Worm (Caenorhabditis elegans): ENCODE data around the gene dnj-26.

dnj-26 gene

ce11 chrIV:12278507-12278906 lies 26.0 kb upstream of the dnj-26 start, which contains the start of the genes tag-335 and vkmt-1:
TSS of gene tag-335 (minus strand) at chrIV:12278594.
TSS of gene vkmt-1 (plus strand) at chrIV:12278725.
- TF ChIP-seq fkh-4 (tag; optimal IDR thresholded peaks at IDR 0.05; ENCODE audit: borderline replicate concordance): no peak
- TF ChIP-seq ets-5 (GFP tag; IDR thresholded peaks at IDR 0.05): no peak
- no peak for TF ChIP-seq aha-1 (tag; optimal IDR thresholded peaks at IDR 0.05)
- TF ChIP-seq snpc-4 (tag; optimal IDR thresholded peaks at IDR 0.05): no peak
- TF ChIP-seq mep-1 (tag; optimal IDR thresholded peaks at IDR 0.05): no peak
- no peak for TF ChIP-seq lin-14 (GFP tag; optimal IDR thresholded peaks at IDR 0.05)
- no peak for TF ChIP-seq nhr-12 (tag; optimal IDR thresholded peaks at IDR 0.05)
- TF ChIP-seq nhr-77 (tag; optimal IDR thresholded peaks at IDR 0.05): no peak
- TF ChIP-seq snu-23 (GFP tag; optimal IDR thresholded peaks at IDR 0.05): peak; percentile 34
- no peak for TF ChIP-seq ztf-4 (tag; optimal IDR thresholded peaks at IDR 0.05)
- TF ChIP-seq mab-9 (GFP tag; IDR thresholded peaks at IDR 0.05): no peak
- TF ChIP-seq zag-1 (tag; optimal IDR thresholded peaks at IDR 0.05): no peak
- no peak for TF ChIP-seq pqm-1 (tag; optimal IDR thresholded peaks at IDR 0.05)
- no peak for TF ChIP-seq vab-15 (tag; optimal IDR thresholded peaks at IDR 0.05)
- no peak for TF ChIP-seq lin-15B (tag; optimal IDR thresholded peaks at IDR 0.05)
- TF ChIP-seq nhr-84 (tag; optimal IDR thresholded peaks at IDR 0.05): no peak
- TF ChIP-seq dpl-1 (GFP tag; optimal IDR thresholded peaks at IDR 0.05): peak in 2 of 3 experiments; percentile 1 to 36
- TF ChIP-seq fos-1 (tag; optimal IDR thresholded peaks at IDR 0.05): no peak
- no peak for TF ChIP-seq ceh-88 (GFP tag; IDR thresholded peaks at IDR 0.05)
- no peak for TF ChIP-seq aly-2 (tag; optimal IDR thresholded peaks at IDR 0.05)
- no peak for TF ChIP-seq unc-130 (tag; optimal IDR thresholded peaks at IDR 0.05)
- peak; percentile 32 for TF ChIP-seq F16B12.6 (tag; optimal IDR thresholded peaks at IDR 0.05)
- no peak for TF ChIP-seq C16A3.4 (tag; optimal IDR thresholded peaks at IDR 0.05)
- no peak for TF ChIP-seq jun-1 (tag; optimal IDR thresholded peaks at IDR 0.05)
- no peak for TF ChIP-seq nhr-90 (tag; optimal IDR thresholded peaks at IDR 0.05; ENCODE audit: poor library complexity)
- no peak for TF ChIP-seq ceh-82 (tag; optimal IDR thresholded peaks at IDR 0.05)
- TF ChIP-seq ceh-63 (GFP tag; optimal IDR thresholded peaks at IDR 0.05): no peak
- TF ChIP-seq rnt-1 (tag; optimal IDR thresholded peaks at IDR 0.05): peak; percentile 70
- TF ChIP-seq dsc-1 (tag; optimal IDR thresholded peaks at IDR 0.05): no peak
- no peak for TF ChIP-seq ama-1 (optimal IDR thresholded peaks at IDR 0.05)
- no peak for TF ChIP-seq nhr-19 (GFP tag; conservative IDR thresholded peaks at IDR 0.05)
- no peak for TF ChIP-seq unc-86 (tag; optimal IDR thresholded peaks at IDR 0.05)
- no peak for TF ChIP-seq ceh-8 (GFP tag; optimal IDR thresholded peaks at IDR 0.05)
- TF ChIP-seq unc-30 (tag; optimal IDR thresholded peaks at IDR 0.05): no peak
- TF ChIP-seq sox-4 (tag; optimal IDR thresholded peaks at IDR 0.05): no peak
- no peak for TF ChIP-seq lin-13 (GFP tag; optimal IDR thresholded peaks at IDR 0.05)
- peak; percentile 7 for TF ChIP-seq lir-3 (tag; optimal IDR thresholded peaks at IDR 0.05; ENCODE audit: poor library complexity)
- TF ChIP-seq nhr-11 (tag; optimal IDR thresholded peaks at IDR 0.05): no peak
- no peak for TF ChIP-seq C04F5.9 (tag; optimal IDR thresholded peaks at IDR 0.05)
- TF ChIP-seq mdl-1 (tag; optimal IDR thresholded peaks at IDR 0.05): no peak
- TF ChIP-seq C34B4.2 (tag; optimal IDR thresholded peaks at IDR 0.05): no peak
- no peak for TF ChIP-seq fkh-8 (tag; optimal IDR thresholded peaks at IDR 0.05)
- no peak for TF ChIP-seq egl-27 (tag; optimal IDR thresholded peaks at IDR 0.05)
- no peak for TF ChIP-seq alr-1 (tag; optimal IDR thresholded peaks at IDR 0.05; ENCODE audit: borderline replicate concordance)
- TF ChIP-seq efl-1 (optimal IDR thresholded peaks at IDR 0.05): peak; percentile 11 to 25
- peak; percentile 11 to 17 for TF ChIP-seq efl-1 (GFP tag; optimal IDR thresholded peaks at IDR 0.05 in 1 of 2)
- no peak for TF ChIP-seq grh-1 (GFP tag; IDR thresholded peaks at IDR 0.05)
- TF ChIP-seq tlp-1 (tag; optimal IDR thresholded peaks at IDR 0.05): no peak
- TF ChIP-seq unc-98 (GFP tag; IDR thresholded peaks at IDR 0.05): no peak
- no peak for TF ChIP-seq elt-2 (tag; optimal IDR thresholded peaks at IDR 0.05)
- no peak for TF ChIP-seq irx-1 (tag; optimal IDR thresholded peaks at IDR 0.05)
- no peak for TF ChIP-seq sup-37 (GFP tag; optimal IDR thresholded peaks at IDR 0.05)
- no peak for TF ChIP-seq nhr-85 (tag)
- TF ChIP-seq blmp-1 (tag; optimal IDR thresholded peaks at IDR 0.05): peak; percentile 19
- peak; percentile 16 for TF ChIP-seq nhr-20 (tag; optimal IDR thresholded peaks at IDR 0.05)
